Worm (Caenorhabditis elegans) whole organism, midembryonic: ENCODE data around the gene pei-1.

ENCODE experiments used
- T22C8.4 ChIP-seq: fragments of 200-800 bp; sonication (Bioruptor generic); IDR thresholded peaks from 2 replicates; pipeline ENCODE4 v1.3.6; 2022; ENCODE audit warnings: missing genetic modification characterization, missing compliant biosample characterization
- flt-1 ChIP-seq: fragments of 200-800 bp; sonication (Bioruptor generic); IDR thresholded peaks from 2 replicates; pipeline ENCODE4 v1.3.6; 2022; ENCODE audit warnings: missing genetic modification characterization, missing compliant biosample characterization
- klf-2 ChIP-seq: fragments of 200-800 bp; sonication (Bioruptor generic); conservative IDR thresholded peaks from 2 replicates; pipeline ENCODE4 v1.3.6; 2022; ENCODE audit warnings: missing genetic modification reagents, missing genetic modification characterization, missing compliant biosample characterization
- med-1 ChIP-seq: sonication (generic microtip); optimal IDR thresholded peaks from 2 replicates; lab custom pipeline; 2017; ENCODE audit warnings: missing genetic modification characterization, mild to moderate bottlenecking, missing compliant biosample characterization, antibody characterized with exemption, missing genetic modification reagents; ENCODE audit not compliant: insufficient read depth
- ref-1 ChIP-seq: fragments of 200-800 bp; sonication (Bioruptor generic); conservative IDR thresholded peaks from 2 replicates; pipeline ENCODE4 v1.3.6; 2022; ENCODE audit warnings: missing genetic modification reagents, missing genetic modification characterization, missing compliant biosample characterization
- ztf-23 ChIP-seq: fragments of 200-800 bp; sonication (Bioruptor generic); IDR thresholded peaks from 2 replicates; pipeline ENCODE4 v1.3.6; 2022; ENCODE audit warnings: missing genetic modification reagents, missing genetic modification characterization, missing compliant biosample characterization
- ztf-29 ChIP-seq: fragments of 200-800 bp; sonication (Bioruptor generic); IDR thresholded peaks from 2 replicates; pipeline ENCODE4 v1.3.6; 2022; ENCODE audit warnings: missing genetic modification reagents, missing genetic modification characterization, missing compliant biosample characterization

- TF ChIP-seq ztf-23 (GFP tag; lab: Robert Waterston, UW) (no peak), T22C8.4 (GFP tag; lab: Robert Waterston, UW) (no peak), ztf-29 (GFP tag; lab: Robert Waterston, UW) (no peak), klf-2 (GFP tag; lab: Robert Waterston, UW) (no peak), med-1 (GFP tag; lab: Kevin White, UChicago) (no peak), ref-1 (GFP tag; lab: Robert Waterston, UW) (no peak), flt-1 (no peak)
Observed at ce11 chrIV:9566505-9566904, 25.8 kb downstream of the pei-1 start, which contains the start of gene lron-14.
